Worm (Caenorhabditis elegans): ENCODE results near the gene srbc-59.
A peak's percentile ranks its signal among the peaks of the same experiment; 100 is the strongest.

Gene srbc-59

ce11 chrV:778339-778738 is at the start of gene srbc-59:
TSS of gene srbc-59 (plus strand) at chrV:778639.
- no peak for TF ChIP-seq drap-1 (GFP tag; optimal IDR thresholded peaks at IDR 0.05)
- no peak for TF ChIP-seq ces-1 (GFP tag; optimal IDR thresholded peaks at IDR 0.05)
- no peak for TF ChIP-seq flh-1 (GFP tag; optimal IDR thresholded peaks at IDR 0.05)
- TF ChIP-seq lin-13 (tag; optimal IDR thresholded peaks at IDR 0.05) = no peak
- no peak for TF ChIP-seq mab-5 (tag; optimal IDR thresholded peaks at IDR 0.05)
- no peak for TF ChIP-seq ceh-39 (tag; optimal IDR thresholded peaks at IDR 0.05)
- TF ChIP-seq sem-2 (GFP tag; optimal IDR thresholded peaks at IDR 0.05) = no peak
- TF ChIP-seq nhr-28 (tag; optimal IDR thresholded peaks at IDR 0.05) = no peak
- TF ChIP-seq ceh-43 (GFP tag; optimal IDR thresholded peaks at IDR 0.05) = no peak
- no peak for TF ChIP-seq unc-62 (GFP tag; optimal IDR thresholded peaks at IDR 0.05)
- no peak for TF ChIP-seq ham-2 (GFP tag; optimal IDR thresholded peaks at IDR 0.05)
- TF ChIP-seq blmp-1 (tag; optimal IDR thresholded peaks at IDR 0.05) = no peak
- no peak for TF ChIP-seq elt-1 (tag; optimal IDR thresholded peaks at IDR 0.05; ENCODE audit: borderline replicate concordance, insufficient read depth)
- no peak for TF ChIP-seq pha-4 (tag; optimal IDR thresholded peaks at IDR 0.05)
- no peak for TF ChIP-seq unc-120 (tag; optimal IDR thresholded peaks at IDR 0.05; ENCODE audit: poor library complexity, severe bottlenecking)

ce11 chrV:728822-729493 is 49.5 kb upstream of the srbc-59 start:
- no peak for TF ChIP-seq drap-1 (GFP tag; optimal IDR thresholded peaks at IDR 0.05)
- peak; percentile 2 for TF ChIP-seq hlh-1 (tag; optimal IDR thresholded peaks at IDR 0.05)
- TF ChIP-seq pha-4 (tag; optimal IDR thresholded peaks at IDR 0.05) = no peak

ce11 chrV:730216-730615 is 48.2 kb upstream of the srbc-59 start:
- no peak for TF ChIP-seq tbx-8 (GFP tag; optimal IDR thresholded peaks at IDR 0.05)

ce11 chrV:731330-731729 is 47.1 kb upstream of the srbc-59 start:
- TF ChIP-seq blmp-1 (tag; optimal IDR thresholded peaks at IDR 0.05) (no peak), flh-1 (GFP tag; optimal IDR thresholded peaks at IDR 0.05) (no peak), drap-1 (GFP tag; optimal IDR thresholded peaks at IDR 0.05) (peak; percentile 11), sptf-1 (tag; optimal IDR thresholded peaks at IDR 0.05) (no peak), M03D4.4 (tag; optimal IDR thresholded peaks at IDR 0.05) (peak; percentile 41), nhr-2 (tag; optimal IDR thresholded peaks at IDR 0.05) (peak; percentile 89), unc-120 (tag; optimal IDR thresholded peaks at IDR 0.05; ENCODE audit: poor library complexity, severe bottlenecking) (peak; percentile 91), unc-62 (GFP tag; optimal IDR thresholded peaks at IDR 0.05) (peak; percentile 87), hlh-1 (tag; optimal IDR thresholded peaks at IDR 0.05) (peak; percentile 98), ceh-43 (GFP tag; optimal IDR thresholded peaks at IDR 0.05) (no peak)

ce11 chrV:736171-736570 is 42.3 kb upstream of the srbc-59 start, which contains the start of gene srj-25:
TSS of gene srj-25 (minus strand) at chrV:736271.
- no peak for TF ChIP-seq unc-39 (tag; optimal IDR thresholded peaks at IDR 0.05)
- no peak for TF ChIP-seq nhr-28 (tag; optimal IDR thresholded peaks at IDR 0.05)
- TF ChIP-seq nhr-237 (tag; optimal IDR thresholded peaks at IDR 0.05) = no peak
- no peak for TF ChIP-seq ztf-11 (tag; optimal IDR thresholded peaks at IDR 0.05)
- TF ChIP-seq ces-1 (GFP tag; optimal IDR thresholded peaks at IDR 0.05) = no peak
- no peak for TF ChIP-seq nhr-2 (tag; optimal IDR thresholded peaks at IDR 0.05)
- TF ChIP-seq blmp-1 (tag; optimal IDR thresholded peaks at IDR 0.05) = no peak
- no peak for TF ChIP-seq pha-4 (tag; optimal IDR thresholded peaks at IDR 0.05)
- no peak for TF ChIP-seq ceh-43 (GFP tag; optimal IDR thresholded peaks at IDR 0.05)
- no peak for TF ChIP-seq elt-1 (tag; optimal IDR thresholded peaks at IDR 0.05; ENCODE audit: borderline replicate concordance, insufficient read depth)
- no peak for TF ChIP-seq lin-32 (GFP tag; optimal IDR thresholded peaks at IDR 0.05)
- TF ChIP-seq sem-2 (GFP tag; optimal IDR thresholded peaks at IDR 0.05) = no peak
- TF ChIP-seq mls-2 (tag; optimal IDR thresholded peaks at IDR 0.05) = no peak
- TF ChIP-seq flh-1 (GFP tag; optimal IDR thresholded peaks at IDR 0.05) = no peak
- no peak for TF ChIP-seq ham-2 (GFP tag; optimal IDR thresholded peaks at IDR 0.05)

ce11 chrV:738770-739169 is 39.7 kb upstream of the srbc-59 start, which contains the start of gene srj-24:
TSS of gene srj-24 (minus strand) at chrV:738870.
- no peak for TF ChIP-seq unc-39 (tag; optimal IDR thresholded peaks at IDR 0.05)
- TF ChIP-seq unc-62 (GFP tag; optimal IDR thresholded peaks at IDR 0.05) = no peak
- no peak for TF ChIP-seq ces-1 (GFP tag; optimal IDR thresholded peaks at IDR 0.05)
- no peak for TF ChIP-seq nhr-2 (tag; optimal IDR thresholded peaks at IDR 0.05)
- no peak for TF ChIP-seq ceh-43 (GFP tag; optimal IDR thresholded peaks at IDR 0.05)
- TF ChIP-seq bed-3 (GFP tag; optimal IDR thresholded peaks at IDR 0.05) = no peak
- TF ChIP-seq nhr-76 (tag; optimal IDR thresholded peaks at IDR 0.05) = no peak
- TF ChIP-seq cnd-1 (tag; optimal IDR thresholded peaks at IDR 0.05) = no peak
- no peak for TF ChIP-seq nhr-12 (tag; optimal IDR thresholded peaks at IDR 0.05)
- no peak for TF ChIP-seq lin-13 (tag; optimal IDR thresholded peaks at IDR 0.05)

Measured in whole organism, mixed stage, embryonic.